Fruit fly (Drosophila melanogaster) whole organism, embryonic: Measurements from ENCODE around the gene CG9106.

Source experiments
- Aef1 ChIP-seq: fragments of 200-800 bp; sonication (Bioruptor generic); IDR thresholded peaks from 3 replicates; pipeline ENCODE4 v1.3.6; 2022; ENCODE audit warnings: missing biosample characterization, missing genetic modification characterization
- CG10959 ChIP-seq: fragments of 200-800 bp; sonication (Bioruptor generic); IDR thresholded peaks from 2 replicates; pipeline ENCODE4 v1.3.6; 2022; ENCODE audit warnings: missing biosample characterization, missing genetic modification characterization
- CG11398 ChIP-seq: fragments of 200-800 bp; sonication (Bioruptor generic); optimal IDR thresholded peaks from 2 replicates; lab custom pipeline; 2016; ENCODE audit warnings: missing biosample characterization, missing genetic modification characterization
- CG12236 ChIP-seq: fragments of 200-800 bp; sonication (Bioruptor generic); optimal IDR thresholded peaks from 2 replicates; lab custom pipeline; 2016; ENCODE audit warnings: missing biosample characterization, missing genetic modification characterization
- CG15073 ChIP-seq: fragments of 200-800 bp; sonication (Bioruptor generic); optimal IDR thresholded peaks from 2 replicates; lab custom pipeline; 2016; ENCODE audit warnings: missing biosample characterization, missing genetic modification characterization
- CG16863 ChIP-seq: fragments of 200-800 bp; sonication (Bioruptor generic); optimal IDR thresholded peaks from 3 replicates; lab custom pipeline; 2016; ENCODE audit warnings: missing biosample characterization, missing genetic modification characterization
- CG17385 ChIP-seq: fragments of 200-800 bp; sonication (Bioruptor generic); optimal IDR thresholded peaks from 3 replicates; lab custom pipeline; 2018; ENCODE audit warnings: missing biosample characterization, mild to moderate bottlenecking, missing genetic modification characterization
- CG2889 ChIP-seq: fragments of 200-800 bp; sonication (Bioruptor generic); IDR thresholded peaks from 3 replicates; pipeline ENCODE4 v1.3.6; 2022; ENCODE audit warnings: missing biosample characterization, missing genetic modification characterization
- CG31224 ChIP-seq: fragments of 200-800 bp; sonication (Bioruptor generic); IDR thresholded peaks from 2 replicates; pipeline ENCODE4 v1.3.6; 2022; ENCODE audit warnings: missing biosample characterization, missing genetic modification characterization
- CG5180 ChIP-seq: fragments of 200-800 bp; sonication (Bioruptor generic); optimal IDR thresholded peaks from 3 replicates; lab custom pipeline; 2017; ENCODE audit warnings: missing biosample characterization, missing genetic modification characterization, mild to moderate bottlenecking, moderate library complexity, missing genetic modification reagents
- CG8388 ChIP-seq: fragments of 200-800 bp; sonication (Bioruptor generic); optimal IDR thresholded peaks from 2 replicates; lab custom pipeline; 2019; ENCODE audit warnings: missing biosample characterization, mild to moderate bottlenecking, missing genetic modification characterization, moderate library complexity
- Ets97D ChIP-seq: fragments of 200-800 bp; sonication (Bioruptor generic); optimal IDR thresholded peaks from 3 replicates; lab custom pipeline; 2016; ENCODE audit warnings: missing biosample characterization, missing genetic modification characterization
- abd-A ChIP-seq: fragments of 200-800 bp; sonication (Bioruptor generic); optimal IDR thresholded peaks from 3 replicates; lab custom pipeline; 2019; ENCODE audit warnings: missing biosample characterization, mild to moderate bottlenecking, missing genetic modification characterization, moderate library complexity
- al ChIP-seq: fragments of 200-800 bp; sonication (Bioruptor generic); IDR thresholded peaks from 2 replicates; pipeline ENCODE4 v1.3.6; 2022; ENCODE audit warnings: missing biosample characterization, missing genetic modification characterization
- bcd ChIP-seq: fragments of 200-800 bp; sonication (Bioruptor generic); optimal IDR thresholded peaks from 2 replicates; lab custom pipeline; 2017; ENCODE audit warnings: missing biosample characterization, mild to moderate bottlenecking, missing genetic modification characterization
- crp ChIP-seq, 2 experiments: fragments of 200-800 bp; sonication (Bioruptor generic); optimal IDR thresholded peaks; 2 replicates in 1 of 2; 3 replicates in 1 of 2; lab custom pipeline; 2017; ENCODE audit warnings: missing biosample characterization in 2 of 2, missing genetic modification characterization in 2 of 2, mild to moderate bottlenecking in 1 of 2, moderate library complexity in 1 of 2
- dmrt11E ChIP-seq: fragments of 200-800 bp; sonication (Bioruptor generic); optimal IDR thresholded peaks from 3 replicates; lab custom pipeline; 2018; ENCODE audit warnings: missing biosample characterization, mild to moderate bottlenecking, missing genetic modification characterization, moderate library complexity
- eyg ChIP-seq: fragments of 200-800 bp; sonication (Bioruptor generic); optimal IDR thresholded peaks from 3 replicates; lab custom pipeline; 2016; ENCODE audit warnings: missing biosample characterization, missing genetic modification characterization
- gce ChIP-seq: fragments of 200-800 bp; sonication (Bioruptor generic); IDR thresholded peaks from 3 replicates; pipeline ENCODE4 v1.3.6; 2022; ENCODE audit warnings: missing biosample characterization, missing genetic modification characterization
- jumu ChIP-seq: fragments of 200-800 bp; sonication (Bioruptor generic); optimal IDR thresholded peaks from 3 replicates; lab custom pipeline; 2016; ENCODE audit warnings: missing biosample characterization, missing genetic modification characterization
- pum ChIP-seq: fragments of 200-800 bp; sonication (Bioruptor generic); optimal IDR thresholded peaks from 2 replicates; lab custom pipeline; 2016; ENCODE audit warnings: missing biosample characterization, missing genetic modification characterization
- slp2 ChIP-seq: fragments of 200-800 bp; sonication (Bioruptor generic); optimal IDR thresholded peaks from 2 replicates; lab custom pipeline; 2016; ENCODE audit warnings: missing biosample characterization, missing genetic modification characterization

CG9106 gene

DNA sequence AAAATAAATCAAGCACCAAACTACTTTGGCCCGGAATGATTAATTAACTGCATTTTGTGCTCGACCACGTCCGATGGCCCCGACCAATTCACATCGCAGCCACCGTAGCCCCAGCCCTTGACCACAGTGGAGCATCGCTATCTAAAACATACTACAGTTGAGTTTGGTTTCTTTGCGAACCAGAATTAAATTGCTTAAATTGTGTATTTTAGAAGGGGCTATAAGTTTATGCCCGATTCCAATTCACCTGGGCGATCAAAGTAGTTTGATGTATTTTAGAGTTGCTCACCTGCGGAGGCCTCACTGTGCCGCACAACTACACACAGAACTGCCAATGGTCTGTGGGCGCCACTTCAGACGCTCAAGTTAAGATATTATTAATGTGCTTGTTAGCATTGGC lies 37.0 kb downstream of the CG9106 start (continued):
- no peak for TF ChIP-seq CG2889 (GFP tag; lab: Robert Waterston, UW)
- no peak for TF ChIP-seq CG15073
- TF ChIP-seq bcd (GFP tag; lab: Kevin White, UChicago) = no peak
- TF ChIP-seq pum (GFP tag; lab: Kevin White, UChicago) = no peak
- TF ChIP-seq CG5180 (GFP tag; lab: Kevin White, UChicago) = no peak
- no peak for TF ChIP-seq eyg
- no peak for TF ChIP-seq CG8388 (GFP tag; lab: Kevin White, UChicago)
- no peak for TF ChIP-seq CG12236 (GFP tag; lab: Kevin White, UChicago)

DNA sequence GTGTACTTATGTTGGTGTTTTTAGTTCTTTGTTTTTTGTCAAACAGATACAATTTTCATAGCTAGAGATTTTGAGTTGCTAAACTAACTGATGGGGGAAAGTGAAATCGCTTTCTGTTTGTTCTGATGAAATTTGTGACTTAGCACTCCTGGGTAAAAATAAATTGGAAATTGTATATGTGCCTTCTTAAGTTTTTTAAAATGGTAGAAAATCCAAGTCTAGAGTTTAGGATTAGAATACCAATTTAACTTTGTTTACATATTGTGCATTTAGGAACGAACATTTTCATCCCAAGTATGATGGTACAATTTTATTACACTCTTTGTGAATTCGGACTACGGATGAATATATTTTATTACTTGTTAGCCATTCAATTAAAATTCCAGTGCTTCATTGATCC lies 42.4 kb downstream of the CG9106 start, which contains the start of gene CG9101:
Gene CG9101 (minus strand): TSS at position 101 of the 400 bp plus-strand sequence.
- TF ChIP-seq abd-A (tag; lab: Kevin White, UChicago) (no peak), gce (no peak), jumu (GFP tag; lab: Kevin White, UChicago) (no peak)

DNA sequence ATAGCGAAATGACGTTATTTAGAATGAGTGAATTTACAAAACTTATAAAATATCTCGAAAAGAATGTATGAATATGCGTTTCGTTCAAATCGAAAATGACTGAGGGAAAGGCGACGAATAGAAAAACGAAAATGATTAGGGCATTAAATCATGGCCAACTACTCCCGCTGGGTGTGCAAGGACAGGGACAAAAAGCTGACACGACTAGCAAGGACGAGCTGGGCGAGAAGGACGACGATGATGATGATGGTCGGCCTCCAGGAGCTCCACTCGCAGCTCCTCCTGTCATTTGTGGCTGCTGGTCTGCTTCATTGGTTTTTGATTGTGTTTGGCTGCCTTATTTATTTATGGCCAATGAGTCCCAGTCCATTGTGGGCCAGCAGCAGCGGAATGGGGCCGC lies 48.7 kb downstream of the CG9106 start, which contains the start of gene CG43076:
Gene CG43076 (minus strand): TSS at position 101 of the 400 bp plus-strand sequence.
- TF ChIP-seq dmrt11E = no peak
- TF ChIP-seq CG16863 (GFP tag; lab: Kevin White, UChicago) = no peak
- TF ChIP-seq crp (GFP tag; optimal IDR thresholded peaks at IDR 0.05; lab: Kevin White, UChicago) = no peak
- TF ChIP-seq, all 482 proteins: peak for 0

DNA sequence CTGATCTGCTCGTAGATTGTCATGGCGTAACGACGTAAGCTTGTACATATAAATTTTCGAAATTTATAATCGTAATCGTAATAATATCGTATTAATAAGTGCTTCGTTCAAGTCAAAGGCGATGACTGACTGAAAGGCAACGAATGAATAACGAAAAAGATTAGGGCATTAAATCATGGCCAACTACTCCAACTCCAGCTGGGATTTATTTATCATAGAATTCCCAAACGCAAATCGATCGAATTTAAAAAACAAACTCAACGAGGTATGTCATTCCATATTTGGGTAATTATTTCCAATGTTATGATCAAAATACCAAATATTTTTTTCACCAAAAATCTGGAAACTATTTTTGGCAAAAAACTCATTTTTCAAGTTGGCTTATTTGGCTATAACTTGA lies 51.1 kb downstream of the CG9106 start, which contains the start of gene CG43075:
Gene CG43075 (minus strand): TSS at position 101 of the 400 bp plus-strand sequence.
- TF ChIP-seq CG11398 (GFP tag; lab: Kevin White, UChicago) = no peak
- TF ChIP-seq Ets97D = no peak
- no peak for TF ChIP-seq CG17385 (GFP tag; lab: Kevin White, UChicago)
- TF ChIP-seq al (GFP tag; lab: Robert Waterston, UW) = no peak
- no peak for TF ChIP-seq Aef1 (GFP tag; lab: Robert Waterston, UW)
- no peak for TF ChIP-seq CG31224 (GFP tag; lab: Robert Waterston, UW)
- no peak for TF ChIP-seq slp2
- TF ChIP-seq CG10959 (GFP tag; lab: Robert Waterston, UW) = no peak
- TF ChIP-seq, all 482 proteins: peak for 0
